Worm (Caenorhabditis elegans) whole organism, young adult: Measurements from ENCODE around the gene acs-7.

Experiments used
- B0035.1 ChIP-seq: sonication (generic microtip); optimal IDR thresholded peaks from 2 replicates; lab custom pipeline; 2016; ENCODE audit warnings: missing genetic modification characterization, mild to moderate bottlenecking, missing compliant biosample characterization, missing genotype, missing genetic modification reagents
- B0336.3 ChIP-seq: fragments of 200-800 bp; sonication (Bioruptor generic); IDR thresholded peaks from 2 replicates; pipeline ENCODE4 v1.3.6; 2022; ENCODE audit warnings: missing genetic modification characterization, missing compliant biosample characterization
- F23B12.7 ChIP-seq: sonication (generic microtip); optimal IDR thresholded peaks from 2 replicates; lab custom pipeline; 2017; ENCODE audit warnings: missing genetic modification characterization, mild to moderate bottlenecking, missing compliant biosample characterization, antibody characterized with exemption, moderate library complexity; ENCODE audit not compliant: insufficient read depth
- F39B2.1 ChIP-seq: fragments of 200-800 bp; sonication (Bioruptor generic); IDR thresholded peaks from 2 replicates; pipeline ENCODE4 v1.3.6; 2022; ENCODE audit warnings: missing genetic modification reagents, missing genetic modification characterization, missing compliant biosample characterization
- F52B5.7 ChIP-seq: sonication (generic microtip); optimal IDR thresholded peaks from 2 replicates; lab custom pipeline; 2016; ENCODE audit warnings: mild to moderate bottlenecking, missing genetic modification characterization, missing compliant biosample characterization
- K11D2.4 ChIP-seq: fragments of 200-800 bp; sonication (Bioruptor generic); IDR thresholded peaks from 2 replicates; pipeline ENCODE4 v1.3.6; 2022; ENCODE audit warnings: missing genetic modification reagents, missing genetic modification characterization, missing compliant biosample characterization
- Y53F4B.3 ChIP-seq: fragments of 200-800 bp; sonication (Bioruptor generic); IDR thresholded peaks from 2 replicates; pipeline ENCODE4 v1.3.6; 2022; ENCODE audit warnings: missing genetic modification reagents, missing genetic modification characterization, missing compliant biosample characterization
- Y56A3A.18 ChIP-seq: fragments of 200-800 bp; sonication (Bioruptor generic); IDR thresholded peaks from 2 replicates; pipeline ENCODE4 v1.3.6; 2022; ENCODE audit warnings: missing genetic modification reagents, missing genetic modification characterization, missing compliant biosample characterization
- atf-7 ChIP-seq: sonication (generic microtip); optimal IDR thresholded peaks from 2 replicates; lab custom pipeline; 2017; ENCODE audit warnings: mild to moderate bottlenecking, missing genetic modification characterization, missing compliant biosample characterization
- bed-2 ChIP-seq: fragments of 200-800 bp; sonication (Bioruptor generic); IDR thresholded peaks from 2 replicates; pipeline ENCODE4 v1.3.6; 2022; ENCODE audit warnings: missing genetic modification reagents, missing genetic modification characterization, missing compliant biosample characterization
- cebp-1 ChIP-seq, 2 experiments: fragments of 200-800 bp in 1 of 2; sonication (Bioruptor generic) in 1 of 2; sonication (generic microtip) in 1 of 2; IDR thresholded peaks in 1 of 2; optimal IDR thresholded peaks in 1 of 2; 2 replicates each; pipeline versions ENCODE4 v1.3.6 to Lab custom; 2017 to 2022; ENCODE audit warnings: missing compliant biosample characterization in 2 of 2, missing genetic modification characterization in 2 of 2, mild to moderate bottlenecking in 1 of 2, missing genetic modification reagents in 1 of 2, moderate library complexity in 1 of 2
- cebp-2 ChIP-seq: fragments of 200-800 bp; sonication (Bioruptor generic); IDR thresholded peaks from 2 replicates; pipeline ENCODE4 v1.3.6; 2022; ENCODE audit warnings: missing genetic modification characterization, missing compliant biosample characterization
- ceh-27 ChIP-seq: fragments of 200-800 bp; sonication (Bioruptor generic); optimal IDR thresholded peaks from 2 replicates; lab custom pipeline; 2018; ENCODE audit warnings: mild to moderate bottlenecking, missing genetic modification characterization, moderate library complexity, missing compliant biosample characterization
- chd-7 ChIP-seq: sonication (generic microtip); optimal IDR thresholded peaks from 2 replicates; lab custom pipeline; 2016; ENCODE audit warnings: mild to moderate bottlenecking, missing genetic modification characterization, moderate library complexity, missing compliant biosample characterization
- die-1 ChIP-seq: sonication (generic microtip); optimal IDR thresholded peaks from 2 replicates; lab custom pipeline; 2016; ENCODE audit warnings: missing genotype, mild to moderate bottlenecking, missing genetic modification characterization, missing compliant biosample characterization
- dox-1 ChIP-seq: fragments of 200-800 bp; sonication (Bioruptor generic); IDR thresholded peaks from 2 replicates; pipeline ENCODE4 v1.3.6; 2022; ENCODE audit warnings: missing genetic modification reagents, missing genetic modification characterization, missing compliant biosample characterization
- dpff-1 ChIP-seq: sonication (generic microtip); optimal IDR thresholded peaks from 2 replicates; lab custom pipeline; 2017; ENCODE audit warnings: mild to moderate bottlenecking, missing genetic modification characterization, missing compliant biosample characterization
- egl-18 ChIP-seq: fragments of 200-800 bp; sonication (Bioruptor generic); IDR thresholded peaks from 2 replicates; pipeline ENCODE4 v1.3.6; 2022; ENCODE audit warnings: missing genetic modification reagents, missing genetic modification characterization, missing compliant biosample characterization
- egl-44 ChIP-seq: fragments of 200-800 bp; sonication (Bioruptor generic); IDR thresholded peaks from 2 replicates; pipeline ENCODE4 v1.3.6; 2022; ENCODE audit warnings: missing genetic modification reagents, missing genetic modification characterization, missing compliant biosample characterization
- ekl-4 ChIP-seq: fragments of 200-800 bp; sonication (Bioruptor generic); IDR thresholded peaks from 2 replicates; pipeline ENCODE4 v1.3.6; 2022; ENCODE audit warnings: missing genetic modification reagents, missing genetic modification characterization, missing compliant biosample characterization
- ets-4 ChIP-seq: fragments of 200-800 bp; sonication (Bioruptor generic); optimal IDR thresholded peaks from 2 replicates; lab custom pipeline; 2018; ENCODE audit warnings: mild to moderate bottlenecking, missing genetic modification characterization, missing compliant biosample characterization
- gei-17 ChIP-seq: fragments of 200-800 bp; sonication (Bioruptor generic); optimal IDR thresholded peaks from 2 replicates; lab custom pipeline; 2018; ENCODE audit warnings: mild to moderate bottlenecking, missing genetic modification characterization, missing compliant biosample characterization
- hmg-1.2 ChIP-seq: fragments of 200-800 bp; sonication (Bioruptor generic); IDR thresholded peaks from 2 replicates; pipeline ENCODE4 v1.3.6; 2022; ENCODE audit warnings: missing genetic modification reagents, missing genetic modification characterization, missing compliant biosample characterization
- lin-26 ChIP-seq: fragments of 200-800 bp; sonication (Bioruptor generic); IDR thresholded peaks from 2 replicates; pipeline ENCODE4 v1.3.6; 2022; ENCODE audit warnings: missing genetic modification reagents, missing genetic modification characterization, missing compliant biosample characterization
- lin-35 ChIP-seq, 3 experiments: fragments of 150-350 bp in 2 of 3; sonication (generic microtip) in 1 of 3; optimal IDR thresholded peaks; 2 replicates each; lab custom pipeline; 2014 to 2018; ENCODE audit warnings: missing biosample characterization in 3 of 3, missing genetic modification characterization in 3 of 3, missing genetic modification reagents in 3 of 3
- lin-40 ChIP-seq: sonication (generic microtip); optimal IDR thresholded peaks from 2 replicates; lab custom pipeline; 2016; ENCODE audit warnings: missing genetic modification characterization, mild to moderate bottlenecking, missing compliant biosample characterization, missing genotype, missing genetic modification reagents
- lin-54 ChIP-seq: fragments of 200-800 bp; sonication (Bioruptor generic); optimal IDR thresholded peaks from 2 replicates; lab custom pipeline; 2018; ENCODE audit warnings: mild to moderate bottlenecking, missing genetic modification characterization, missing compliant biosample characterization
- lir-1 ChIP-seq: fragments of 200-800 bp; sonication (Bioruptor generic); conservative IDR thresholded peaks from 2 replicates; pipeline ENCODE4 v1.3.6; 2022; ENCODE audit warnings: missing genetic modification reagents, missing genetic modification characterization, missing compliant biosample characterization
- madf-3 ChIP-seq: fragments of 200-800 bp; sonication (Bioruptor generic); IDR thresholded peaks from 2 replicates; pipeline ENCODE4 v1.3.6; 2022; ENCODE audit warnings: missing genetic modification reagents, missing genetic modification characterization, missing compliant biosample characterization
- madf-6 ChIP-seq: fragments of 200-800 bp; sonication (Bioruptor generic); IDR thresholded peaks from 2 replicates; pipeline ENCODE4 v1.3.6; 2022; ENCODE audit warnings: missing genetic modification reagents, missing genetic modification characterization, missing compliant biosample characterization
- mcd-1 ChIP-seq: fragments of 200-800 bp; sonication (Bioruptor generic); IDR thresholded peaks from 2 replicates; pipeline ENCODE4 v1.3.6; 2022; ENCODE audit warnings: missing genetic modification reagents, missing genetic modification characterization, missing compliant biosample characterization
- nfya-1 ChIP-seq: sonication (generic microtip); optimal IDR thresholded peaks from 2 replicates; lab custom pipeline; 2017; ENCODE audit warnings: antibody characterized with exemption, missing compliant biosample characterization, missing genetic modification characterization, borderline replicate concordance; ENCODE audit not compliant: insufficient read depth
- nfyb-1 ChIP-seq: fragments of 200-800 bp; sonication (Bioruptor generic); IDR thresholded peaks from 2 replicates; pipeline ENCODE4 v1.3.6; 2022; ENCODE audit warnings: missing genetic modification reagents, missing genetic modification characterization, missing compliant biosample characterization
- nhr-90 ChIP-seq: sonication (generic microtip); optimal IDR thresholded peaks from 2 replicates; lab custom pipeline; 2016; ENCODE audit warnings: missing genotype, mild to moderate bottlenecking, missing genetic modification characterization, missing compliant biosample characterization
- pbrm-1 ChIP-seq: fragments of 200-800 bp; sonication (Bioruptor generic); IDR thresholded peaks from 2 replicates; pipeline ENCODE4 v1.3.6; 2022; ENCODE audit warnings: missing genetic modification reagents, missing genetic modification characterization, missing compliant biosample characterization
- repo-1 ChIP-seq: sonication (generic microtip); optimal IDR thresholded peaks from 2 replicates; lab custom pipeline; 2017; ENCODE audit warnings: mild to moderate bottlenecking, missing genetic modification characterization, missing compliant biosample characterization
- sea-2 ChIP-seq: fragments of 200-800 bp; sonication (Bioruptor generic); IDR thresholded peaks from 2 replicates; pipeline ENCODE4 v1.3.6; 2022; ENCODE audit warnings: missing genetic modification characterization, missing compliant biosample characterization
- snpc-3.4 ChIP-seq: sonication (generic microtip); optimal IDR thresholded peaks from 2 replicates; lab custom pipeline; 2017; ENCODE audit warnings: missing genetic modification characterization, mild to moderate bottlenecking, missing compliant biosample characterization, antibody characterized with exemption, moderate library complexity, missing genotype, missing genetic modification reagents
- snpc-4 ChIP-seq, 5 experiments: fragments of 150-350 bp in 1 of 5; sonication (generic microtip) in 4 of 5; optimal IDR thresholded peaks; 2 replicates each; lab custom pipeline; 2014 to 2018; ENCODE audit warnings: missing genetic modification characterization in 5 of 5, missing biosample characterization in 3 of 5, antibody characterized with exemption in 2 of 5, mild to moderate bottlenecking in 2 of 5, missing compliant biosample characterization in 2 of 5, missing genotype in 2 of 5, moderate library complexity in 2 of 5, missing genetic modification reagents in 1 of 5
- somi-1 ChIP-seq: fragments of 200-800 bp; sonication (Bioruptor generic); optimal IDR thresholded peaks from 2 replicates; lab custom pipeline; 2018; ENCODE audit warnings: mild to moderate bottlenecking, missing genetic modification characterization, missing compliant biosample characterization
- sptf-2 ChIP-seq: fragments of 200-800 bp; sonication (Bioruptor generic); optimal IDR thresholded peaks from 2 replicates; lab custom pipeline; 2018; ENCODE audit warnings: mild to moderate bottlenecking, missing genetic modification characterization, missing compliant biosample characterization
- tbp1 ChIP-seq: fragments of 200-800 bp; sonication (Bioruptor generic); optimal IDR thresholded peaks from 2 replicates; lab custom pipeline; 2018; ENCODE audit warnings: mild to moderate bottlenecking, missing genetic modification characterization, missing compliant biosample characterization
- tlf-1 ChIP-seq: fragments of 200-800 bp; sonication (Bioruptor generic); optimal IDR thresholded peaks from 2 replicates; lab custom pipeline; 2018; ENCODE audit warnings: mild to moderate bottlenecking, missing genetic modification characterization, missing compliant biosample characterization
- unc-62 ChIP-seq: fragments of 150-350 bp; optimal IDR thresholded peaks from 2 replicates; lab custom pipeline; 2014; ENCODE audit warnings: missing biosample characterization, missing genetic modification reagents, missing genetic modification characterization
- ztf-18 ChIP-seq: sonication (generic microtip); optimal IDR thresholded peaks from 2 replicates; lab custom pipeline; 2016; ENCODE audit warnings: missing genotype, mild to moderate bottlenecking, missing genetic modification characterization, missing compliant biosample characterization
- ztf-6 ChIP-seq: fragments of 200-800 bp; sonication (Bioruptor generic); IDR thresholded peaks from 2 replicates; pipeline ENCODE4 v1.3.6; 2022; ENCODE audit warnings: missing genetic modification reagents, missing genetic modification characterization, missing compliant biosample characterization

Gene acs-7

ce11 chrII:9282787-9283186 is 9.0 kb upstream of the acs-7 start (continued):
- TF ChIP-seq B0035.1 (peak; percentile 56), bed-2 (GFP tag; lab: Robert Waterston, UW) (no peak), gei-17 (GFP tag; lab: Kevin White, UChicago) (peak; percentile 42), ztf-18 (tag; lab: Kevin White, UChicago) (peak; percentile 64), cebp-2 (GFP tag; lab: Robert Waterston, UW) (peak; percentile 78; the same call in 1 of the 2 replicates), lin-26 (peak; percentile 63), F52B5.7 (peak; percentile 42), lin-35 (GFP tag; optimal IDR thresholded peaks at IDR 0.05; lab: Kevin White, UChicago) (peak in 1 of 3 experiments; percentile 82), F39B2.1 (GFP tag; lab: Robert Waterston, UW) (no peak), ztf-6 (GFP tag; lab: Robert Waterston, UW) (0 out of 2 replicates have a peak, but pooled peaks have one; percentile 39), lin-40 (tag; lab: Kevin White, UChicago) (peak; percentile 87), madf-6 (peak; percentile 17; the same call in 1 of the 2 replicates), sea-2 (GFP tag; lab: Robert Waterston, UW) (no peak), lir-1 (GFP tag; lab: Robert Waterston, UW) (0 out of 2 replicates have a peak, but pooled peaks have one; percentile 6), sptf-2 (peak; percentile 38), ekl-4 (peak; percentile 83), repo-1 (tag; lab: Kevin White, UChicago) (peak; percentile 65), unc-62 (GFP tag; lab: Kevin White, UChicago) (peak; percentile 63), nhr-90 (tag; lab: Kevin White, UChicago) (peak; percentile 50), somi-1 (peak; percentile 73), Y53F4B.3 (no peak), K11D2.4 (GFP tag; lab: Robert Waterston, UW) (peak; percentile 65; the same call in 1 of the 2 replicates), chd-7 (tag; lab: Kevin White, UChicago) (peak; percentile 80), tlf-1 (peak; percentile 44), nfya-1 (tag; lab: Kevin White, UChicago) (no peak), B0336.3 (GFP tag; lab: Robert Waterston, UW) (peak; percentile 84; the same call in 1 of the 2 replicates), egl-18 (GFP tag; lab: Robert Waterston, UW) (no peak), dpff-1 (tag; lab: Kevin White, UChicago) (no peak), atf-7 (tag; lab: Kevin White, UChicago) (peak; percentile 85), lin-54 (GFP tag; lab: Kevin White, UChicago) (peak; percentile 67), dox-1 (GFP tag; lab: Robert Waterston, UW) (peak; percentile 89), F23B12.7 (tag; lab: Kevin White, UChicago) (no peak), ets-4 (GFP tag; lab: Kevin White, UChicago) (peak; percentile 85), snpc-3.4 (tag; lab: Kevin White, UChicago) (no peak), Y56A3A.18 (GFP tag; lab: Robert Waterston, UW) (0 out of 2 replicates have a peak, but pooled peaks have one; percentile 31), madf-3 (GFP tag; lab: Robert Waterston, UW) (no peak), mcd-1 (GFP tag; lab: Robert Waterston, UW) (peak; percentile 66), ceh-27 (GFP tag; lab: Kevin White, UChicago) (peak; percentile 81), die-1 (tag; lab: Kevin White, UChicago) (peak; percentile 32), cebp-1 (GFP tag; IDR thresholded peaks at IDR 0.05; lab: Robert Waterston, UW) (peak; percentile 69), cebp-1 (tag; optimal IDR thresholded peaks at IDR 0.05; lab: Kevin White, UChicago) (peak; percentile 91), egl-44 (0 out of 2 replicates have a peak, but pooled peaks have one; percentile 67), nfyb-1 (peak; percentile 91), snpc-4 (GFP tag; optimal IDR thresholded peaks at IDR 0.05; lab: Kevin White, UChicago) (no peak), snpc-4 (tag; optimal IDR thresholded peaks at IDR 0.05; lab: Kevin White, UChicago) (peak; percentile 59 to 79 (median 70)), pbrm-1 (GFP tag; lab: Robert Waterston, UW) (peak; percentile 70; the same call in 1 of the 2 replicates), hmg-1.2 (GFP tag; lab: Robert Waterston, UW) (peak; percentile 88), tbp1 (peak; percentile 63)
